Worm (Caenorhabditis elegans) whole organism, mixed stage, embryonic: ENCODE results near the gene lron-12.

Experiments used
- M03D4.4 ChIP-seq: sonication (generic microtip); optimal IDR thresholded peaks from 2 replicates; lab custom pipeline; 2017; ENCODE audit warnings: mild to moderate bottlenecking, missing genetic modification characterization, missing compliant biosample characterization
- bed-3 ChIP-seq: fragments of 200-800 bp; sonication (Bioruptor generic); optimal IDR thresholded peaks from 3 replicates; lab custom pipeline; 2018; ENCODE audit warnings: mild to moderate bottlenecking, missing genetic modification characterization, moderate library complexity, missing compliant biosample characterization
- blmp-1 ChIP-seq: fragments of 150-350 bp; optimal IDR thresholded peaks from 2 replicates; lab custom pipeline; 2014; ENCODE audit warnings: missing biosample characterization, missing genetic modification characterization
- ceh-39 ChIP-seq: fragments of 150-350 bp; optimal IDR thresholded peaks from 2 replicates; lab custom pipeline; 2014; ENCODE audit warnings: missing biosample characterization, missing genetic modification characterization
- ceh-43 ChIP-seq: fragments of 200-800 bp; sonication (Bioruptor generic); optimal IDR thresholded peaks from 2 replicates; lab custom pipeline; 2018; ENCODE audit warnings: mild to moderate bottlenecking, missing genetic modification characterization, moderate library complexity, missing compliant biosample characterization
- ceh-83 ChIP-seq: fragments of 200-800 bp; sonication (Bioruptor generic); optimal IDR thresholded peaks from 2 replicates; lab custom pipeline; 2018; ENCODE audit warnings: mild to moderate bottlenecking, missing genetic modification characterization, missing compliant biosample characterization
- ces-1 ChIP-seq: fragments of 150-350 bp; optimal IDR thresholded peaks from 2 replicates; lab custom pipeline; 2014; ENCODE audit warnings: missing biosample characterization, missing genetic modification reagents, missing genetic modification characterization
- cnd-1 ChIP-seq: fragments of 200-800 bp; sonication (Bioruptor generic); optimal IDR thresholded peaks from 2 replicates; lab custom pipeline; 2018; ENCODE audit warnings: mild to moderate bottlenecking, missing genetic modification characterization, missing compliant biosample characterization
- drap-1 ChIP-seq: fragments of 200-800 bp; sonication (Bioruptor generic); optimal IDR thresholded peaks from 3 replicates; lab custom pipeline; 2018; ENCODE audit warnings: mild to moderate bottlenecking, missing genetic modification characterization, missing compliant biosample characterization
- elt-1 ChIP-seq: sonication (generic microtip); optimal IDR thresholded peaks from 2 replicates; lab custom pipeline; 2017; ENCODE audit warnings: missing genetic modification characterization, mild to moderate bottlenecking, missing compliant biosample characterization, antibody characterized with exemption, moderate library complexity, borderline replicate concordance; ENCODE audit not compliant: insufficient read depth
- elt-3 ChIP-seq: fragments of 150-350 bp; optimal IDR thresholded peaks from 2 replicates; lab custom pipeline; 2014; ENCODE audit warnings: missing biosample characterization, missing genetic modification characterization
- flh-1 ChIP-seq: fragments of 200-800 bp; sonication (Bioruptor generic); optimal IDR thresholded peaks from 2 replicates; lab custom pipeline; 2018; ENCODE audit warnings: mild to moderate bottlenecking, missing genetic modification characterization, moderate library complexity, missing compliant biosample characterization
- ham-2 ChIP-seq: fragments of 200-800 bp; sonication (Bioruptor generic); optimal IDR thresholded peaks from 2 replicates; lab custom pipeline; 2018; ENCODE audit warnings: mild to moderate bottlenecking, missing genetic modification characterization, missing compliant biosample characterization
- hlh-1 ChIP-seq: fragments of 150-350 bp; optimal IDR thresholded peaks from 2 replicates; lab custom pipeline; 2014; ENCODE audit warnings: missing biosample characterization, missing genetic modification reagents, missing genetic modification characterization
- lin-13 ChIP-seq: fragments of 150-350 bp; optimal IDR thresholded peaks from 2 replicates; lab custom pipeline; 2014; ENCODE audit warnings: missing biosample characterization, missing genetic modification characterization
- lin-32 ChIP-seq: fragments of 200-800 bp; sonication (Bioruptor generic); optimal IDR thresholded peaks from 2 replicates; lab custom pipeline; 2018; ENCODE audit warnings: mild to moderate bottlenecking, missing genetic modification characterization, missing compliant biosample characterization
- lsy-2 ChIP-seq: fragments of 150-350 bp; optimal IDR thresholded peaks from 2 replicates; lab custom pipeline; 2014; ENCODE audit warnings: missing biosample characterization, missing genetic modification characterization
- mab-5 ChIP-seq: fragments of 150-350 bp; optimal IDR thresholded peaks from 2 replicates; lab custom pipeline; 2014; ENCODE audit warnings: missing biosample characterization, missing genetic modification characterization
- mep-1 ChIP-seq: fragments of 150-350 bp; optimal IDR thresholded peaks from 2 replicates; lab custom pipeline; 2017; ENCODE audit warnings: missing biosample characterization, missing genetic modification reagents, missing genetic modification characterization, inconsistent platforms
- mls-2 ChIP-seq: sonication (generic microtip); optimal IDR thresholded peaks from 2 replicates; lab custom pipeline; 2016; ENCODE audit warnings: mild to moderate bottlenecking, missing genetic modification characterization, moderate library complexity, missing compliant biosample characterization
- nhr-12 ChIP-seq: fragments of 150-350 bp; optimal IDR thresholded peaks from 2 replicates; lab custom pipeline; 2014; ENCODE audit warnings: missing biosample characterization, missing genetic modification characterization
- nhr-2 ChIP-seq: fragments of 150-350 bp; optimal IDR thresholded peaks from 2 replicates; lab custom pipeline; 2014; ENCODE audit warnings: missing biosample characterization, missing genetic modification characterization
- nhr-237 ChIP-seq: fragments of 150-350 bp; optimal IDR thresholded peaks from 2 replicates; lab custom pipeline; 2014; ENCODE audit warnings: missing biosample characterization, missing genetic modification characterization
- nhr-28 ChIP-seq: fragments of 150-350 bp; optimal IDR thresholded peaks from 2 replicates; lab custom pipeline; 2014; ENCODE audit warnings: missing biosample characterization, missing genetic modification characterization
- nhr-76 ChIP-seq: sonication (generic microtip); optimal IDR thresholded peaks from 2 replicates; lab custom pipeline; 2017; ENCODE audit warnings: missing biosample characterization, missing genetic modification characterization
- pha-4 ChIP-seq: fragments of 150-350 bp; optimal IDR thresholded peaks from 2 replicates; lab custom pipeline; 2018; ENCODE audit warnings: missing biosample characterization, missing genetic modification reagents, missing genetic modification characterization
- sem-2 ChIP-seq: fragments of 200-800 bp; sonication (Bioruptor generic); optimal IDR thresholded peaks from 2 replicates; lab custom pipeline; 2018; ENCODE audit warnings: mild to moderate bottlenecking, missing genetic modification characterization, missing compliant biosample characterization
- sptf-1 ChIP-seq: sonication (generic microtip); optimal IDR thresholded peaks from 2 replicates; lab custom pipeline; 2017; ENCODE audit warnings: mild to moderate bottlenecking, missing genetic modification characterization, moderate library complexity, missing compliant biosample characterization
- unc-120 ChIP-seq: sonication (generic microtip); optimal IDR thresholded peaks from 2 replicates; lab custom pipeline; 2017; ENCODE audit warnings: missing genetic modification characterization, missing compliant biosample characterization; ENCODE audit not compliant: poor library complexity, severe bottlenecking
- unc-39 ChIP-seq: fragments of 150-350 bp; optimal IDR thresholded peaks from 2 replicates; lab custom pipeline; 2014; ENCODE audit warnings: missing biosample characterization, missing genetic modification characterization
- unc-62 ChIP-seq: fragments of 150-350 bp; optimal IDR thresholded peaks from 2 replicates; lab custom pipeline; 2014; ENCODE audit warnings: missing biosample characterization, missing genetic modification reagents, missing genetic modification characterization
- ztf-11 ChIP-seq: fragments of 150-350 bp; optimal IDR thresholded peaks from 2 replicates; lab custom pipeline; 2014; ENCODE audit warnings: missing biosample characterization, missing genetic modification characterization

lron-12 gene

ce11 chrIII:12160458-12160857 lies 42.2 kb upstream of the lron-12 start, which contains the start of gene Y75B8A.8:
TSS of gene Y75B8A.8 (plus strand) at chrIII:12160758.
- TF ChIP-seq nhr-237 (tag; lab: Kevin White, UChicago) (no peak), unc-62 (no peak), flh-1 (GFP tag; lab: Kevin White, UChicago) (no peak), ztf-11 (tag; lab: Kevin White, UChicago) (no peak), elt-1 (tag; lab: Kevin White, UChicago) (no peak), mab-5 (no peak), ceh-39 (tag; lab: Kevin White, UChicago) (no peak), bed-3 (GFP tag; lab: Kevin White, UChicago) (no peak), unc-120 (tag; lab: Kevin White, UChicago) (no peak), nhr-12 (tag; lab: Kevin White, UChicago) (no peak), sptf-1 (tag; lab: Kevin White, UChicago) (no peak), nhr-28 (tag; lab: Kevin White, UChicago) (no peak), M03D4.4 (tag; lab: Kevin White, UChicago) (no peak), nhr-76 (no peak), mep-1 (no peak)

ce11 chrIII:12159208-12159607 lies 40.9 kb upstream of the lron-12 start:
- TF ChIP-seq ces-1 (GFP tag; lab: Kevin White, UChicago) (no peak), nhr-2 (tag; lab: Kevin White, UChicago) (no peak), nhr-76 (no peak), elt-3 (tag; lab: Kevin White, UChicago) (no peak), flh-1 (GFP tag; lab: Kevin White, UChicago) (no peak), mep-1 (no peak), lsy-2 (no peak), unc-39 (no peak), lin-13 (tag; lab: Kevin White, UChicago) (no peak), bed-3 (GFP tag; lab: Kevin White, UChicago) (no peak), sem-2 (GFP tag; lab: Kevin White, UChicago) (no peak), mls-2 (tag; lab: Kevin White, UChicago) (no peak), unc-120 (tag; lab: Kevin White, UChicago) (no peak), drap-1 (GFP tag; lab: Kevin White, UChicago) (no peak), ztf-11 (tag; lab: Kevin White, UChicago) (no peak), blmp-1 (tag; lab: Kevin White, UChicago) (no peak), ham-2 (no peak), elt-1 (tag; lab: Kevin White, UChicago) (no peak)

- TF ChIP-seq nhr-76, result no peak
- no peak for TF ChIP-seq flh-1 (GFP tag; lab: Kevin White, UChicago)
Measured at ce11 chrIII:12157576-12157975, 39.3 kb upstream of the lron-12 start.

- TF ChIP-seq cnd-1, result no peak
- no peak for TF ChIP-seq ceh-43
- TF ChIP-seq ceh-39 (tag; lab: Kevin White, UChicago), result no peak
- TF ChIP-seq ztf-11 (tag; lab: Kevin White, UChicago), result no peak
- TF ChIP-seq flh-1 (GFP tag; lab: Kevin White, UChicago), result no peak
- TF ChIP-seq lin-13 (tag; lab: Kevin White, UChicago), result no peak
- no peak for TF ChIP-seq bed-3 (GFP tag; lab: Kevin White, UChicago)
- no peak for TF ChIP-seq mep-1
- TF ChIP-seq hlh-1 (tag; lab: Kevin White, UChicago), result no peak
Measured at ce11 chrIII:12156582-12156981, 38.3 kb upstream of the lron-12 start.

ce11 chrIII:12155759-12156158 lies 37.5 kb upstream of the lron-12 start:
- TF ChIP-seq nhr-12 (tag; lab: Kevin White, UChicago) (no peak), ceh-43 (no peak), nhr-28 (tag; lab: Kevin White, UChicago) (no peak), nhr-237 (tag; lab: Kevin White, UChicago) (no peak), pha-4 (no peak), nhr-76 (no peak), cnd-1 (no peak), unc-39 (no peak), elt-3 (tag; lab: Kevin White, UChicago) (no peak), lin-32 (GFP tag; lab: Kevin White, UChicago) (no peak), M03D4.4 (tag; lab: Kevin White, UChicago) (no peak), lsy-2 (no peak), blmp-1 (tag; lab: Kevin White, UChicago) (no peak), sptf-1 (tag; lab: Kevin White, UChicago) (no peak), mls-2 (tag; lab: Kevin White, UChicago) (no peak), ceh-83 (no peak), drap-1 (GFP tag; lab: Kevin White, UChicago) (no peak), ham-2 (no peak), bed-3 (GFP tag; lab: Kevin White, UChicago) (no peak), hlh-1 (tag; lab: Kevin White, UChicago) (no peak)
